Worm (Caenorhabditis elegans) whole organism, late embryonic: ENCODE measurements around the gene K11E4.6.
A peak's percentile ranks its signal among the peaks of the same experiment; 100 is the strongest.

Experiments used
- K09A11.1 ChIP-seq: sonication (generic microtip); optimal IDR thresholded peaks from 2 replicates; lab custom pipeline; 2017; ENCODE audit warnings: antibody characterized with exemption, mild to moderate bottlenecking, missing genetic modification characterization, missing compliant biosample characterization; ENCODE audit not compliant: insufficient read depth
- T23F11.4 ChIP-seq: fragments of 200-800 bp; sonication (Bioruptor generic); optimal IDR thresholded peaks from 2 replicates; lab custom pipeline; 2018; ENCODE audit warnings: mild to moderate bottlenecking, missing genetic modification characterization, missing compliant biosample characterization
- ama-1 ChIP-seq: fragments of 150-350 bp; optimal IDR thresholded peaks from 2 replicates; lab custom pipeline; 2014
- ceh-14 ChIP-seq: sonication (generic microtip); optimal IDR thresholded peaks from 2 replicates; lab custom pipeline; 2016; ENCODE audit warnings: missing genotype, missing genetic modification characterization, missing compliant biosample characterization
- ceh-19 ChIP-seq: fragments of 200-800 bp; sonication (Bioruptor generic); optimal IDR thresholded peaks from 2 replicates; lab custom pipeline; 2018; ENCODE audit warnings: mild to moderate bottlenecking, missing genetic modification characterization, missing compliant biosample characterization
- ceh-31 ChIP-seq: sonication (generic microtip); optimal IDR thresholded peaks from 2 replicates; lab custom pipeline; 2016; ENCODE audit warnings: missing genetic modification characterization, missing compliant biosample characterization
- ceh-48 ChIP-seq: sonication (generic microtip); optimal IDR thresholded peaks from 2 replicates; lab custom pipeline; 2016; ENCODE audit warnings: missing genetic modification characterization, inconsistent platforms, missing compliant biosample characterization
- dmd-4 ChIP-seq: sonication (generic microtip); optimal IDR thresholded peaks from 2 replicates; lab custom pipeline; 2016; ENCODE audit warnings: borderline replicate concordance, missing genetic modification characterization, missing compliant biosample characterization
- dve-1 ChIP-seq: sonication (generic microtip); optimal IDR thresholded peaks from 2 replicates; lab custom pipeline; 2017; ENCODE audit warnings: antibody characterized with exemption, mild to moderate bottlenecking, missing genetic modification characterization, missing compliant biosample characterization
- elt-4 ChIP-seq: sonication (generic microtip); optimal IDR thresholded peaks from 2 replicates; lab custom pipeline; 2016; ENCODE audit warnings: missing genetic modification characterization, missing compliant biosample characterization
- fkh-10 ChIP-seq: fragments of 150-350 bp; optimal IDR thresholded peaks from 2 replicates; lab custom pipeline; 2014; ENCODE audit warnings: missing biosample characterization, missing genetic modification reagents, missing genetic modification characterization
- gmeb-2 ChIP-seq: sonication (generic microtip); optimal IDR thresholded peaks from 2 replicates; lab custom pipeline; 2016; ENCODE audit warnings: missing genetic modification characterization, inconsistent platforms, missing compliant biosample characterization
- hlh-13 ChIP-seq: fragments of 200-800 bp; sonication (Bioruptor generic); optimal IDR thresholded peaks from 2 replicates; lab custom pipeline; 2018; ENCODE audit warnings: mild to moderate bottlenecking, missing genetic modification characterization, missing compliant biosample characterization
- hlh-6 ChIP-seq: sonication (generic microtip); optimal IDR thresholded peaks from 2 replicates; lab custom pipeline; 2016; ENCODE audit warnings: missing genotype, missing genetic modification characterization, missing compliant biosample characterization
- hlh-8 ChIP-seq: sonication (generic microtip); optimal IDR thresholded peaks from 2 replicates; lab custom pipeline; 2016; ENCODE audit warnings: missing genotype, missing genetic modification characterization, missing compliant biosample characterization
- lim-6 ChIP-seq: sonication (generic microtip); optimal IDR thresholded peaks from 2 replicates; lab custom pipeline; 2016; ENCODE audit warnings: missing genetic modification characterization, missing compliant biosample characterization
- madf-2 ChIP-seq: sonication (generic microtip); optimal IDR thresholded peaks from 2 replicates; lab custom pipeline; 2017; ENCODE audit warnings: missing genetic modification characterization, missing compliant biosample characterization
- nfya-1 ChIP-seq: sonication (generic microtip); optimal IDR thresholded peaks from 2 replicates; lab custom pipeline; 2017; ENCODE audit warnings: missing genetic modification characterization, mild to moderate bottlenecking, missing compliant biosample characterization, antibody characterized with exemption, moderate library complexity
- nhr-11 ChIP-seq: fragments of 150-350 bp; optimal IDR thresholded peaks from 2 replicates; lab custom pipeline; 2014; ENCODE audit warnings: missing biosample characterization, missing genetic modification characterization
- nhr-232 ChIP-seq: sonication (generic microtip); optimal IDR thresholded peaks from 2 replicates; lab custom pipeline; 2016; ENCODE audit warnings: missing genetic modification characterization, missing compliant biosample characterization
- npax-4 ChIP-seq: sonication (generic microtip); optimal IDR thresholded peaks from 2 replicates; lab custom pipeline; 2016; ENCODE audit warnings: missing genetic modification characterization, missing compliant biosample characterization
- odd-2 ChIP-seq: sonication (generic microtip); optimal IDR thresholded peaks from 2 replicates; lab custom pipeline; 2017; ENCODE audit warnings: antibody characterized with exemption, mild to moderate bottlenecking, missing genetic modification characterization, missing compliant biosample characterization
- pag-3 ChIP-seq: sonication (generic microtip); optimal IDR thresholded peaks from 2 replicates; lab custom pipeline; 2016; ENCODE audit warnings: missing compliant biosample characterization, missing genetic modification characterization, borderline replicate concordance
- pha-4 ChIP-seq: fragments of 150-350 bp; optimal IDR thresholded peaks from 2 replicates; lab custom pipeline; 2018; ENCODE audit warnings: missing biosample characterization, missing genetic modification reagents, missing genetic modification characterization
- pros-1 ChIP-seq: fragments of 150-350 bp; optimal IDR thresholded peaks from 2 replicates; lab custom pipeline; 2014; ENCODE audit warnings: missing biosample characterization, missing genetic modification reagents, missing genetic modification characterization
- ref-2 ChIP-seq: sonication (generic microtip); optimal IDR thresholded peaks from 2 replicates; lab custom pipeline; 2016; ENCODE audit warnings: missing genetic modification characterization, missing compliant biosample characterization
- sdc-2 ChIP-seq: sonication (generic microtip); optimal IDR thresholded peaks from 2 replicates; lab custom pipeline; 2016; ENCODE audit warnings: missing genotype, missing genetic modification characterization, missing compliant biosample characterization
- sox-2 ChIP-seq: fragments of 200-800 bp; sonication (Bioruptor generic); IDR thresholded peaks from 2 replicates; pipeline ENCODE4 v1.3.6; 2022; ENCODE audit warnings: missing genetic modification reagents, missing genetic modification characterization, missing compliant biosample characterization
- tbx-7 ChIP-seq: sonication (generic microtip); optimal IDR thresholded peaks from 2 replicates; lab custom pipeline; 2016; ENCODE audit warnings: missing genotype, missing genetic modification characterization, missing compliant biosample characterization
- ttx-3 ChIP-seq: sonication (generic microtip); optimal IDR thresholded peaks from 2 replicates; lab custom pipeline; 2016; ENCODE audit warnings: missing genetic modification reagents, missing genetic modification characterization, missing compliant biosample characterization
- unc-3 ChIP-seq, 2 experiments: fragments of 200-800 bp in 1 of 2; sonication (Bioruptor generic) in 1 of 2; sonication (generic microtip) in 1 of 2; conservative IDR thresholded peaks in 1 of 2; optimal IDR thresholded peaks in 1 of 2; 2 replicates each; pipeline versions ENCODE4 v1.3.6 to Lab custom; 2016 to 2022; ENCODE audit warnings: missing compliant biosample characterization in 2 of 2, missing genetic modification characterization in 2 of 2, missing genetic modification reagents in 1 of 2
- unc-42 ChIP-seq: sonication (generic microtip); optimal IDR thresholded peaks from 2 replicates; lab custom pipeline; 2016; ENCODE audit warnings: missing genotype, missing genetic modification characterization, missing compliant biosample characterization
- unc-55 ChIP-seq: sonication (generic microtip); optimal IDR thresholded peaks from 2 replicates; lab custom pipeline; 2017; ENCODE audit warnings: missing biosample characterization, missing genetic modification reagents, missing genetic modification characterization
- unc-86 ChIP-seq: sonication (generic microtip); optimal IDR thresholded peaks from 2 replicates; lab custom pipeline; 2016; ENCODE audit warnings: missing genetic modification characterization, missing compliant biosample characterization

K11E4.6 gene

ce11 chrX:13730209-13730975 is 5.9 kb downstream of the K11E4.6 start (continued):
- no peak for TF ChIP-seq unc-3 (GFP tag; conservative IDR thresholded peaks at IDR 0.05; lab: Robert Waterston, UW)
- TF ChIP-seq unc-3 (tag; optimal IDR thresholded peaks at IDR 0.05; lab: Kevin White, UChicago) = no peak
- peak; percentile 22 for TF ChIP-seq ceh-14 (tag; lab: Kevin White, UChicago)
- peak; percentile 28 for TF ChIP-seq ref-2 (tag; lab: Kevin White, UChicago)
- no peak for TF ChIP-seq pag-3 (tag; lab: Kevin White, UChicago)
- TF ChIP-seq nhr-232 (tag; lab: Kevin White, UChicago) = no peak
- no peak for TF ChIP-seq madf-2 (tag; lab: Kevin White, UChicago)

ce11 chrX:13736679-13737078 is 12.2 kb downstream of the K11E4.6 start:
- TF ChIP-seq dve-1 (tag; lab: Kevin White, UChicago) (no peak), nhr-11 (no peak), K09A11.1 (tag; lab: Kevin White, UChicago) (no peak), hlh-13 (no peak), pros-1 (no peak), tbx-7 (tag; lab: Kevin White, UChicago) (no peak), unc-55 (GFP tag; lab: Kevin White, UChicago) (no peak), ref-2 (tag; lab: Kevin White, UChicago) (no peak), hlh-6 (tag; lab: Kevin White, UChicago) (no peak), T23F11.4 (GFP tag; lab: Kevin White, UChicago) (no peak)

ce11 chrX:13739125-13739820 is 14.8 kb downstream of the K11E4.6 start:
- peak; percentile 37 for TF ChIP-seq ceh-31 (tag; lab: Kevin White, UChicago)
- TF ChIP-seq ceh-19 (GFP tag; lab: Kevin White, UChicago) = no peak
- peak; percentile 2 for TF ChIP-seq nfya-1 (tag; lab: Kevin White, UChicago)
- peak; percentile 79 for TF ChIP-seq unc-42
- peak; percentile 20 for TF ChIP-seq ttx-3 (tag; lab: Kevin White, UChicago)
- no peak for TF ChIP-seq ceh-48 (tag; lab: Kevin White, UChicago)

ce11 chrX:13743371-13743770 is 18.9 kb downstream of the K11E4.6 start:
- TF ChIP-seq nfya-1 (tag; lab: Kevin White, UChicago) (no peak), fkh-10 (GFP tag; lab: Kevin White, UChicago) (no peak), dmd-4 (no peak), gmeb-2 (tag; lab: Kevin White, UChicago) (no peak), pha-4 (no peak), nhr-232 (tag; lab: Kevin White, UChicago) (no peak), sox-2 (GFP tag; lab: Robert Waterston, UW) (no peak), hlh-6 (tag; lab: Kevin White, UChicago) (no peak), odd-2 (tag; lab: Kevin White, UChicago) (no peak), hlh-8 (tag; lab: Kevin White, UChicago) (no peak), lim-6 (tag; lab: Kevin White, UChicago) (no peak), ama-1 (no peak), unc-86 (no peak), elt-4 (no peak), npax-4 (tag; lab: Kevin White, UChicago) (no peak), sdc-2 (tag; lab: Kevin White, UChicago) (no peak), ceh-14 (tag; lab: Kevin White, UChicago) (no peak)
- TF ChIP-seq, all 69 proteins: peak for 0
